Comparison of ENCODE assay signal across 2 worm cellular contexts in the genomic region with DNA sequence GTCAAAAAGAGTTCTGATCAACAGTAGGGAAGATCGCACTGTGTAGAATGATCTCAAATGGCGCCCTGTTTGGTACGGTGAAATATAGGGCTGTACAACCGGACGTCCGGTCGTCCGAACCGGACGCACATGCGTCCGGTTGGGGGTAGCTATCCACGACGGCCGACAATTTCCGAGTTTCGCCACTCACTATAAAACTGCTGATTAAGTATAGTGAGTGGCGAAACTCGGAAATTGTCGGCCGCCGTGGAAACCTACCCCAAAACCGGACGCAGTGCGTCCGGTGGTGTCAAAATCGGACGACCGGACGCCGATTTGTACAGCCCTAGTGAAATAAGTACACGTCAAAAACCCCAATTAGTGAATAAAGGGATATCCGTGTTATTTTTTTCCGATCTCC.
TF ChIP-seq lines count a peak whose summit lies in the region.

No protein-coding gene starts in this region.

TF ChIP-seq in whole organism, L4 larva, 104 proteins besides CTCF, POLR2A, EP300 and RAD21:
- peak; percentile 20; the same call in 1 of the 2 replicates for TF ChIP-seq lin-38 (GFP tag; IDR thresholded peaks at IDR 0.05; lab: Robert Waterston, UW)

TF ChIP-seq in whole organism, young adult, 124 proteins besides CTCF, POLR2A, EP300 and RAD21:
- peak; percentile 34; the same call in 1 of the 2 replicates for TF ChIP-seq hmg-1.2 (GFP tag; IDR thresholded peaks at IDR 0.05; lab: Robert Waterston, UW)
- peak; percentile 32 for TF ChIP-seq snpc-4 (GFP tag; optimal IDR thresholded peaks at IDR 0.05; lab: Kevin White, UChicago)
- TF ChIP-seq snpc-4 (tag; optimal IDR thresholded peaks at IDR 0.05; lab: Kevin White, UChicago) = peak in 3 of 4 experiments; percentile 58 to 90 (median 89)
- peak; percentile 27 for TF ChIP-seq snpc-3.4 (tag; optimal IDR thresholded peaks at IDR 0.05; lab: Kevin White, UChicago)
- TF ChIP-seq snpc-1.1 (tag; optimal IDR thresholded peaks at IDR 0.05; lab: Kevin White, UChicago; ENCODE audit: insufficient read depth) = peak; percentile 77
